Worm (Caenorhabditis elegans): ENCODE data around the gene hif-1.

- TF ChIP-seq hlh-13 (GFP tag; optimal IDR thresholded peaks at IDR 0.05) (no peak), ceh-34 (tag; optimal IDR thresholded peaks at IDR 0.05) (no peak), fkh-10 (GFP tag; optimal IDR thresholded peaks at IDR 0.05) (no peak), C08G9.2 (tag; optimal IDR thresholded peaks at IDR 0.05) (no peak), K02D7.2 (tag; optimal IDR thresholded peaks at IDR 0.05) (no peak), unc-55 (GFP tag; optimal IDR thresholded peaks at IDR 0.05) (no peak), lim-6 (tag; optimal IDR thresholded peaks at IDR 0.05) (no peak), pqm-1 (tag; optimal IDR thresholded peaks at IDR 0.05) (no peak), unc-86 (tag; optimal IDR thresholded peaks at IDR 0.05) (no peak), ceh-9 (tag; optimal IDR thresholded peaks at IDR 0.05) (no peak), sox-4 (tag; optimal IDR thresholded peaks at IDR 0.05) (no peak)
Observed at ce11 chrV:20758106-20758505, 22.1 kb upstream of the hif-1 start.

Data from whole organism, late embryonic.